Fruit fly (Drosophila melanogaster): ENCODE measurements around the gene BicD.
A peak's percentile ranks its signal among the peaks of the same experiment; 100 is the strongest.

DNA sequence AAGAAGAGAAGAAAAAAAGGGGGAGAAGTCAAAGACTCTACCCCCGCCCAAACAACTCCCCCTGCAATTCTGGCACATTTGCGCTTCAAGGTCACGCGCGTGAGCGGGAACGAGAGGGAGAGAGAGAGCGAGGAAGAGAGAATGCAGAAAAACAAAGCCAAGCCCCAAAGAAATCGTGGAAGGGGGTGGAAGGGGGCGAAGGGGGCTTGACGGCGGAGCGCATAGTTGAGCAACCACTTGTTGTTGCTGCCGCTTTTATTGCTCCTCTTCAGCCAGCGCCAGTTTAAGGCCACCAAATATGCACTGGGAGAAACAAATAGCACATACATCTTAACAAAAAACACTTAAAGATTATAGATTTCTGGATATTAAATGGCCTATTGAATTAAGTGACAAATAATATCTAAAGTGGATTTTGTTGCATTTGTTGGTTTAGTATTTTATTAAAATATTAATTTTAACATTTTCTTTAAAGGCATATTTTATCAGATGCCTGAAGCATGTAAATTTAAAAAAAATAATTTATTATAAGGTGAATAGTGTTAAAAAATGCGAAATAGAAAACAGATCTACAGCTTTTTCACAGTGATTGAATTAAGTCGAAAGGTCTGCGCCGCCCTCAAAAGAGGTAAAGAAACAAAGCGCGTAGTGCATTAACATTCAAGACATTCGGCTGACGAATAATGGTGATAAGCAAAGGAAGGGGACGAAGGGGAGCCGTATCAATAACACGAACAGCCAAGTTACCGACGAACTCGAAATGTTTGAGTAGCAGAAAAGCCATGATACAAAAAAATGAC is 43.0 kb downstream of the BicD start:
- TF ChIP-seq ovo (GFP tag; optimal IDR thresholded peaks at IDR 0.05), result peak; percentile 70
- TF ChIP-seq toe (GFP tag; optimal IDR thresholded peaks at IDR 0.05), result no peak
- TF ChIP-seq CG7045 (GFP tag; optimal IDR thresholded peaks at IDR 0.05), result peak; percentile 65
- TF ChIP-seq Hr96 (GFP tag; optimal IDR thresholded peaks at IDR 0.05), result peak; percentile 19
- TF ChIP-seq CG14711 (tag; optimal IDR thresholded peaks at IDR 0.05), result peak; percentile 91
- TF ChIP-seq CG7101 (tag; optimal IDR thresholded peaks at IDR 0.05), result peak; percentile 93
- peak; percentile 76 for TF ChIP-seq tj (GFP tag; optimal IDR thresholded peaks at IDR 0.05)
- no peak for TF ChIP-seq cnc (optimal IDR thresholded peaks at IDR 0.05)
